Worm (Caenorhabditis elegans) whole organism, L4 larva: ENCODE results near the gene F41E7.6.

Source experiments
- F10B5.3 ChIP-seq: sonication (generic microtip); optimal IDR thresholded peaks from 2 replicates; lab custom pipeline; 2016; ENCODE audit warnings: mild to moderate bottlenecking, missing genetic modification characterization, missing compliant biosample characterization
- Y105C5A.15 ChIP-seq: fragments of 200-800 bp; sonication (Bioruptor generic); IDR thresholded peaks from 2 replicates; pipeline ENCODE4 v1.3.6; 2022; ENCODE audit warnings: missing genetic modification characterization, missing compliant biosample characterization
- Y5F2A.4 ChIP-seq: fragments of 200-800 bp; sonication (Bioruptor generic); optimal IDR thresholded peaks from 2 replicates; lab custom pipeline; 2018; ENCODE audit warnings: mild to moderate bottlenecking, missing genetic modification characterization, missing compliant biosample characterization
- aha-1 ChIP-seq: fragments of 150-350 bp; peaks from one replicate; lab custom pipeline; 2014; ENCODE audit warnings: missing biosample characterization, missing genetic modification characterization
- ama-1 ChIP-seq: fragments of 150-350 bp; optimal IDR thresholded peaks from 2 replicates; lab custom pipeline; 2014; ENCODE audit warnings: inconsistent platforms, mixed read lengths
- ceh-20 ChIP-seq: fragments of 200-800 bp; sonication (Bioruptor generic); IDR thresholded peaks from 2 replicates; pipeline ENCODE4 v1.3.6; 2022; ENCODE audit warnings: missing genetic modification reagents, missing genetic modification characterization, missing compliant biosample characterization
- ceh-28 ChIP-seq: fragments of 150-350 bp; optimal IDR thresholded peaks from 2 replicates; lab custom pipeline; 2014; ENCODE audit warnings: missing biosample characterization, missing genetic modification reagents, missing genetic modification characterization
- daf-16 ChIP-seq, 3 experiments: sonication (generic microtip); optimal IDR thresholded peaks; 2 replicates each; lab custom pipeline; 2016 to 2017; ENCODE audit warnings: missing genetic modification characterization in 3 of 3, missing genetic modification reagents in 3 of 3, mild to moderate bottlenecking in 2 of 3, missing compliant biosample characterization in 2 of 3, missing biosample characterization in 1 of 3, moderate library complexity in 1 of 3
- daf-8 ChIP-seq: fragments of 200-800 bp; sonication (Bioruptor generic); IDR thresholded peaks from 2 replicates; pipeline ENCODE4 v1.3.6; 2022; ENCODE audit warnings: missing genetic modification characterization, missing compliant biosample characterization
- dmd-6 ChIP-seq: fragments of 200-800 bp; sonication (Bioruptor generic); IDR thresholded peaks from 2 replicates; pipeline ENCODE4 v1.3.6; 2022; ENCODE audit warnings: missing genetic modification reagents, missing genetic modification characterization, missing compliant biosample characterization
- duxl-1 ChIP-seq: sonication (generic microtip); optimal IDR thresholded peaks from 2 replicates; lab custom pipeline; 2016; ENCODE audit warnings: mild to moderate bottlenecking, missing genetic modification characterization, moderate library complexity, missing compliant biosample characterization; ENCODE audit not compliant: poor library complexity
- dve-1 ChIP-seq: sonication (generic microtip); optimal IDR thresholded peaks from 2 replicates; lab custom pipeline; 2017; ENCODE audit warnings: antibody characterized with exemption, mild to moderate bottlenecking, missing genetic modification characterization, missing compliant biosample characterization; ENCODE audit not compliant: insufficient read depth
- hlh-11 ChIP-seq: fragments of 200-800 bp; sonication (Bioruptor generic); optimal IDR thresholded peaks from 2 replicates; lab custom pipeline; 2018; ENCODE audit warnings: mild to moderate bottlenecking, missing genetic modification characterization, missing compliant biosample characterization
- jun-1 ChIP-seq: fragments of 150-350 bp; optimal IDR thresholded peaks from 2 replicates; lab custom pipeline; 2014; ENCODE audit warnings: missing biosample characterization, missing genetic modification reagents, missing genetic modification characterization
- lin-1 ChIP-seq: fragments of 200-800 bp; sonication (Bioruptor generic); IDR thresholded peaks from 2 replicates; pipeline ENCODE4 v1.3.6; 2022; ENCODE audit warnings: missing genetic modification reagents, missing genetic modification characterization, missing compliant biosample characterization
- lin-29 ChIP-seq: fragments of 200-800 bp; sonication (Bioruptor generic); IDR thresholded peaks from 2 replicates; pipeline ENCODE4 v1.3.6; 2022; ENCODE audit warnings: missing genetic modification reagents, missing genetic modification characterization, missing compliant biosample characterization
- madf-5 ChIP-seq, 2 experiments: fragments of 200-800 bp; sonication (Bioruptor generic); IDR thresholded peaks; 2 replicates each; pipeline ENCODE4 v1.3.6; 2022; ENCODE audit warnings: missing compliant biosample characterization in 2 of 2, missing genetic modification characterization in 2 of 2
- madf-9 ChIP-seq: fragments of 200-800 bp; sonication (Bioruptor generic); conservative IDR thresholded peaks from 2 replicates; pipeline ENCODE4 v1.3.6; 2022; ENCODE audit warnings: missing genetic modification reagents, missing genetic modification characterization, missing compliant biosample characterization
- mes-2 ChIP-seq: sonication (generic microtip); optimal IDR thresholded peaks from 2 replicates; lab custom pipeline; 2016; ENCODE audit warnings: missing genotype, mild to moderate bottlenecking, missing genetic modification characterization, missing compliant biosample characterization; ENCODE audit not compliant: poor library complexity, severe bottlenecking
- mxl-2 ChIP-seq: fragments of 200-800 bp; sonication (Bioruptor generic); conservative IDR thresholded peaks from 2 replicates; pipeline ENCODE4 v1.3.6; 2022; ENCODE audit warnings: missing genetic modification reagents, missing genetic modification characterization, missing compliant biosample characterization
- mxl-3 ChIP-seq: fragments of 200-800 bp; sonication (Bioruptor generic); optimal IDR thresholded peaks from 2 replicates; lab custom pipeline; 2018; ENCODE audit warnings: mild to moderate bottlenecking, missing genetic modification characterization, missing compliant biosample characterization
- nhr-10 ChIP-seq: fragments of 150-350 bp; optimal IDR thresholded peaks from 2 replicates; lab custom pipeline; 2014; ENCODE audit warnings: missing biosample characterization, missing genetic modification characterization
- nhr-11 ChIP-seq: fragments of 150-350 bp; optimal IDR thresholded peaks from 2 replicates; lab custom pipeline; 2014; ENCODE audit warnings: missing biosample characterization, missing genetic modification characterization
- nhr-28 ChIP-seq: fragments of 150-350 bp; optimal IDR thresholded peaks from 2 replicates; lab custom pipeline; 2014; ENCODE audit warnings: missing biosample characterization, missing genetic modification characterization
- nhr-76 ChIP-seq: fragments of 150-350 bp; optimal IDR thresholded peaks from 2 replicates; lab custom pipeline; 2014; ENCODE audit warnings: missing biosample characterization, missing genetic modification characterization
- pqm-1 ChIP-seq: sonication (generic microtip); optimal IDR thresholded peaks from 2 replicates; lab custom pipeline; 2017; ENCODE audit warnings: missing biosample characterization, missing genetic modification characterization
- set-16 ChIP-seq: fragments of 200-800 bp; sonication (Bioruptor generic); IDR thresholded peaks from 2 replicates; pipeline ENCODE4 v1.3.6; 2022; ENCODE audit warnings: missing genetic modification reagents, missing genetic modification characterization, missing compliant biosample characterization
- tra-1 ChIP-seq: fragments of 200-800 bp; sonication (Bioruptor generic); IDR thresholded peaks from 2 replicates; pipeline ENCODE4 v1.3.6; 2022; ENCODE audit warnings: missing genetic modification reagents, missing genetic modification characterization, missing compliant biosample characterization
- unc-130 ChIP-seq: sonication (generic microtip); optimal IDR thresholded peaks from 2 replicates; lab custom pipeline; 2016; ENCODE audit warnings: missing genetic modification reagents, missing genetic modification characterization, missing compliant biosample characterization
- unc-62 ChIP-seq, 3 experiments: fragments of 150-350 bp in 1 of 3; sonication (generic microtip); optimal IDR thresholded peaks in 2 of 3; peaks in 1 of 3; 1 replicate in 1 of 3; 2 replicates in 2 of 3; lab custom pipeline; 2014 to 2017; ENCODE audit warnings: missing biosample characterization in 3 of 3, missing genetic modification characterization in 3 of 3, missing genetic modification reagents in 3 of 3, missing genotype in 1 of 3
- zag-1 ChIP-seq: fragments of 150-350 bp; optimal IDR thresholded peaks from 2 replicates; lab custom pipeline; 2014; ENCODE audit warnings: missing biosample characterization, missing genetic modification characterization
- zfp-2 ChIP-seq: sonication (generic microtip); optimal IDR thresholded peaks from 2 replicates; lab custom pipeline; 2016; ENCODE audit warnings: mild to moderate bottlenecking, missing genetic modification characterization, missing compliant biosample characterization
- ztf-11 ChIP-seq: fragments of 150-350 bp; optimal IDR thresholded peaks from 2 replicates; lab custom pipeline; 2014; ENCODE audit warnings: missing biosample characterization, missing genetic modification characterization
- ztf-7 ChIP-seq: fragments of 150-350 bp; optimal IDR thresholded peaks from 2 replicates; lab custom pipeline; 2014; ENCODE audit warnings: missing biosample characterization, missing genetic modification characterization

The F41E7.6 gene

DNA sequence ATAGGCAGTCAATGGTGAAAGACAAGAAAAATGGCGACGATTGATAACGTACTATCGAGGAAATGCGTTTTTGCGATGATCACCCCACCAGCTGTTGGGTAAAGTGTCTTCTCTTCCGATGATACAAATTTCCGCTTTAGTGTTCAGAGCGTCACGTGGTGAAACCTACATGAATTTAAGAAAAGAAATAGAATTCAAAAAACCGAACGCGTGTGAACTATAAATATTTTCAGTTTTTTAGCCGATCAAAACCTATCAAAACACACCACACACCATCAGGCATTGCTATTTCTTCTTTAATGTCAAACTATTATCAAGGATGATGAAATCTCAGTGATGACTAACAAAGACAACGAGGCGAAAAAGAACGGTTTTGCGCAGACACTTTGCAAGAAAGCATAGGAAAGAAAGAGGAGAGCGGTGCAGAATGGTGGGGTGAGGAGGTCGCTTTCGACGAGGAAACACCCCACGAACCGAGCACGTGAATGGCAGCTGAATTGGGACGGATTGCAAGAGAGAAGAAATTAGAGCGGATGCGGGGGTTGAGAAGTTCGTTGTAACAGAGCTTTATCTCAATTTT, 21.9 kb upstream of the F41E7.6 start (continued):
- TF ChIP-seq ztf-11 (tag; lab: Kevin White, UChicago) (no peak), duxl-1 (tag; lab: Kevin White, UChicago) (peak; percentile 24), tra-1 (GFP tag; lab: Robert Waterston, UW) (peak; percentile 24), lin-1 (GFP tag; lab: Robert Waterston, UW) (0 out of 2 replicates have a peak, but pooled peaks have one; percentile 19), lin-29 (GFP tag; lab: Robert Waterston, UW) (no peak), zag-1 (tag; lab: Kevin White, UChicago) (no peak), mxl-2 (GFP tag; lab: Robert Waterston, UW) (peak; percentile 99), unc-62 (GFP tag; optimal IDR thresholded peaks at IDR 0.05 in 1 of 2; lab: Kevin White, UChicago) (peak in 1 of 2 experiments; percentile 38), unc-62 (tag; optimal IDR thresholded peaks at IDR 0.05; lab: Kevin White, UChicago) (no peak), dve-1 (tag; lab: Kevin White, UChicago) (peak; percentile 54), nhr-10 (no peak), mxl-3 (GFP tag; lab: Kevin White, UChicago) (peak; percentile 64), Y5F2A.4 (GFP tag; lab: Kevin White, UChicago) (no peak), madf-9 (GFP tag; lab: Robert Waterston, UW) (no peak), aha-1 (peak; percentile 96), nhr-11 (tag; lab: Kevin White, UChicago) (peak; percentile 46), pqm-1 (tag; lab: Kevin White, UChicago) (peak; percentile 56)

DNA sequence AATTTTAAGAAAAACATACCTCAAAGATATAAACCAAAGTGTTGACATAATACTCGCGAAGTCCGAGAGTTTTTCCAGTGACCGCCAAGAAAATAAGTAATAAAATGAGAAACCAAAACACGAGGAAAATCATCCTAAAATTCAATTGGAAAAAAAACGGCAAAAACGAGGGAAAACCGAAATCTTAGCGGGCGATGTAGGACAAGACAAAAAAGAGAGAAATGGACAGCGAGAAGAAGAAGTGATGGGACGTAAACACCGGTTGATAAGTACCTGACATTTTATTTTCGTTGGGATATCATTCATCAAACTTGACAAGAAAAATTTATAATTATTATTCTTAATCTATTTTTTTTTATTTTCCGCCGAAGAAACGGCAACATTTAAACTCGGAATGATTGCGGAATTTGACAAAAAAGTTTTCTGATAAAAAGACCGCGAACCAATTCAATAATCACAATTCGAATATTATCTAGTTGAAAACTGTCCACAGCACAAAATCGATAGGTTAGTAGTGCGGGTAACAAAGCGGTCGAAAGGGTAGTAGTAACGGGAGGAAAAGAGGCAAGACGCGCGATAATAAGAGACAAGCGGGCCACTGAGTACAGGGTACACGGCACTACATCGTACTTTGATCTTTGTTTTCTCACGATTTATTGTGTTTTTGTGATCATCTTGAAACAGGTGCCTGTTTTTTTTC, 17.2 kb upstream of the F41E7.6 start, which contains the start of gene acl-5:
acl-5 (minus strand) TSS at position 134 of the 700 bp plus-strand sequence.
- no peak for TF ChIP-seq ztf-11 (tag; lab: Kevin White, UChicago)
- TF ChIP-seq daf-16 (GFP tag; optimal IDR thresholded peaks at IDR 0.05; lab: Kevin White, UChicago) = peak in 1 of 2 experiments; percentile 24
- TF ChIP-seq daf-16 (tag; optimal IDR thresholded peaks at IDR 0.05; lab: Kevin White, UChicago) = peak; percentile 52
- peak; percentile 21 for TF ChIP-seq pqm-1 (tag; lab: Kevin White, UChicago)
- no peak for TF ChIP-seq ama-1 (lab: Kevin White, UChicago)
- TF ChIP-seq madf-5 (GFP tag; IDR thresholded peaks at IDR 0.05; lab: Robert Waterston, UW) = no peak
- TF ChIP-seq zfp-2 (tag; lab: Kevin White, UChicago) = no peak
- peak; percentile 83 for TF ChIP-seq aha-1
- no peak for TF ChIP-seq daf-8 (GFP tag; lab: Robert Waterston, UW)
- peak; percentile 25 for TF ChIP-seq dmd-6 (GFP tag; lab: Robert Waterston, UW)
- no peak for TF ChIP-seq jun-1 (tag; lab: Kevin White, UChicago)
- peak; percentile 52 for TF ChIP-seq hlh-11 (tag; lab: Kevin White, UChicago)
- TF ChIP-seq madf-9 (GFP tag; lab: Robert Waterston, UW) = no peak
- TF ChIP-seq nhr-28 (tag; lab: Kevin White, UChicago) = peak; percentile 27
- no peak for TF ChIP-seq nhr-76
- no peak for TF ChIP-seq unc-130 (GFP tag; lab: Kevin White, UChicago)
- no peak for TF ChIP-seq ceh-20
- peak; percentile 10 for TF ChIP-seq mes-2 (tag; lab: Kevin White, UChicago)
- no peak for TF ChIP-seq ztf-7 (tag; lab: Kevin White, UChicago)
- TF ChIP-seq ceh-28 = no peak
- no peak for TF ChIP-seq Y105C5A.15 (GFP tag; lab: Robert Waterston, UW)
- TF ChIP-seq zag-1 (tag; lab: Kevin White, UChicago) = no peak
- TF ChIP-seq, all 104 proteins: peak for 7

DNA sequence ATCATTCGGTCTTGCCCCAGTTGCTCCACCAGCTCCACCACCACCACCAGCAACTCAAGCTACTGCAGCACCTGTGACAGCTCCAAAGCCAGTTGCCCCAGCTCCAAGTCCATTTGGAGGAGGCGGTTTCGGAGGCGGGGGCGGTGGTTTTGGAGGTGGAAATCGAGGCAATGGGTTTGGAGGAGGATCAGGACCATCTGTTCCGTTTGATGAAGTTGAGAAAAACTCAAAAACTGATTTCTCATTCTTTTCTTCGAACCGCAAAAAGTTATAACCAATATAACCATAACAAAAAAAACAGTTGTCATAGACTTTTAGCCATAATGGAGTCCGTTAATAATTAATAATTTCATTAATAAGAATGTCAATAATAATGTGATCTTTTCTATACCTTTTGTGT, 11.1 kb upstream of the F41E7.6 start:
- TF ChIP-seq F10B5.3 (tag; lab: Kevin White, UChicago) (no peak), set-16 (GFP tag; lab: Robert Waterston, UW) (peak; percentile 79), aha-1 (peak; percentile 93), nhr-28 (tag; lab: Kevin White, UChicago) (no peak)
- TF ChIP-seq, all 104 proteins: peak for 2
